Worm (Caenorhabditis elegans): ENCODE measurements around the gene T05C12.8.

Gene T05C12.8

DNA sequence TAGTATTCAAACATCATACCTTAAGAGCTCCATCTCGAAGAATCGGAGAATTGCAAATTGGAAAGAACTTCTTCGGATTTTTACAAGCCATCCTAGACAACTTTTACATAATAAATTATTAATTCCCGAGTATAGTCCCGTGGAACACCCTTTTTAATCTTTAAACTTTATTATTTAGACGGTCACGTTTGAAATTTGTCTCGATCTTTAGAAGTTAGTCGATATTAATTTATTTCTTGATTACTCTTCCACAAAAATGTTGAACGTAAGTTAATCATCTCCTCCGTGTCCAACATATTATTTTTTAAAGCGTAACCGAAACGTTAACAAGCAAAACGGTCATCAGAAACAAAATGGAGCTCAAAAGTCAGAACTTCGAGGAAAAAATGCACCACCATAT is 16.9 kb downstream of the T05C12.8 start, which contains the start of the genes decr-1.3 and T05C12.1:
TSS of gene decr-1.3 (minus strand) at position 101 of the 400 bp plus-strand sequence.
TSS of gene T05C12.1 (plus strand) at position 232 of the 400 bp plus-strand sequence.
- no peak for TF ChIP-seq eor-1 (tag; optimal IDR thresholded peaks at IDR 0.05)
- no peak for TF ChIP-seq mml-1 (tag; optimal IDR thresholded peaks at IDR 0.05)
- TF ChIP-seq ztf-11 (tag; optimal IDR thresholded peaks at IDR 0.05), result no peak
- no peak for TF ChIP-seq elt-3 (tag; optimal IDR thresholded peaks at IDR 0.05)
- no peak for TF ChIP-seq daf-12 (tag; optimal IDR thresholded peaks at IDR 0.05)
- TF ChIP-seq pqm-1 (tag; optimal IDR thresholded peaks at IDR 0.05), result no peak
- TF ChIP-seq nhr-11 (tag; optimal IDR thresholded peaks at IDR 0.05), result no peak
- no peak for TF ChIP-seq fos-1 (tag; optimal IDR thresholded peaks at IDR 0.05)
- TF ChIP-seq ceh-82 (tag; optimal IDR thresholded peaks at IDR 0.05), result no peak
- TF ChIP-seq nhr-28 (tag; optimal IDR thresholded peaks at IDR 0.05), result no peak

DNA sequence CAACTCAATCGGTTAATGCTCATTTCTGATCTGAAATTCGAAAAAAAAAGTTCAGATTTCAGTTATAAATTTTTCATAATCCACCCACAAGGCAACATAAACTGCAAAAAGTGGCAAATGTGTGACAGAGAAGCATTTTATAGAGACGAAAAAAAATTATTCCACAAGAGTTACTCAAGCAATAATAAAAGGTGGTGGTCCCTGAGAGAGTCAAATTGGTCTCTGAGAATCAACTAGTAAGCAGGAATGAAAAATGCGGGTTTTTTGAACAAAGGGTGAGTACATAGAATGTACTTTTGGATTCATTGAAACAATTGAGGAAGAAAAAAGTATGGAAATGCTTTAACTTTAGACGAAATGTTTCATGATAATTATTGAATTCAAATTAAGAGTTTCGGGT is 20.0 kb downstream of the T05C12.8 start, which contains the start of gene T05C12.11:
TSS of gene T05C12.11 (minus strand) at position 101 of the 400 bp plus-strand sequence.
- TF ChIP-seq nhr-11 (tag; optimal IDR thresholded peaks at IDR 0.05) (no peak), ztf-11 (tag; optimal IDR thresholded peaks at IDR 0.05) (no peak), skn-1 (tag; optimal IDR thresholded peaks at IDR 0.05) (no peak), elt-1 (tag; optimal IDR thresholded peaks at IDR 0.05) (no peak), nhr-23 (tag; optimal IDR thresholded peaks at IDR 0.05) (no peak), ceh-82 (tag; optimal IDR thresholded peaks at IDR 0.05) (no peak), snpc-4 (tag; optimal IDR thresholded peaks at IDR 0.05) (no peak), elt-3 (tag; optimal IDR thresholded peaks at IDR 0.05) (no peak), tbx-2 (tag; optimal IDR thresholded peaks at IDR 0.05) (no peak), nfya-1 (tag; optimal IDR thresholded peaks at IDR 0.05; ENCODE audit: insufficient read depth) (no peak), ceh-16 (tag; optimal IDR thresholded peaks at IDR 0.05) (no peak), ztf-4 (tag; optimal IDR thresholded peaks at IDR 0.05) (no peak), elt-2 (tag; optimal IDR thresholded peaks at IDR 0.05) (no peak), nhr-237 (tag; optimal IDR thresholded peaks at IDR 0.05) (no peak), nhr-67 (tag; optimal IDR thresholded peaks at IDR 0.05) (no peak), mml-1 (tag; optimal IDR thresholded peaks at IDR 0.05) (no peak), ZK546.5 (tag; optimal IDR thresholded peaks at IDR 0.05) (no peak), nhr-28 (tag; optimal IDR thresholded peaks at IDR 0.05) (no peak)

DNA sequence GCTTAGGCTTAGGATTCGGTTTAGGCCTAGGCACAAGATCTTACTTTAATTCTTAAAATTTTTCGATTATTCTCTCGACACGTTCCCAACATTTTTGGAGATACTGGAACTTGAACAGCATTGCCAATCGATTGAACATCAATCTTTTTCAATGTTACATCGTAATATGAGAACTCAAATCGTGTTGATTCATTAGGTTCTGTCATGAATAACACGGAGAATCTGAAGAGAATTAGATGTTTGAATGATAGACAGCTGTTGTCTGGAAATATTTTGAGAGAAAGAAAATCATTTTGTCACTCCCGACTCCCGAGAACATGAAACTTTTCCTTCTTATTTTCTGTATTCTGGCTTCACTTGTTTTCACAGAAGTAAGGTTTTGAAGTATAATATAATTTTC is 21.1 kb downstream of the T05C12.8 start, which contains the start of gene T05C12.15:
TSS of gene T05C12.15 (plus strand) at position 301 of the 400 bp plus-strand sequence.
- TF ChIP-seq hmg-11 (tag; optimal IDR thresholded peaks at IDR 0.05), result no peak
- TF ChIP-seq ama-1 (optimal IDR thresholded peaks at IDR 0.05), result no peak
- TF ChIP-seq fkh-10 (GFP tag; optimal IDR thresholded peaks at IDR 0.05), result no peak

DNA sequence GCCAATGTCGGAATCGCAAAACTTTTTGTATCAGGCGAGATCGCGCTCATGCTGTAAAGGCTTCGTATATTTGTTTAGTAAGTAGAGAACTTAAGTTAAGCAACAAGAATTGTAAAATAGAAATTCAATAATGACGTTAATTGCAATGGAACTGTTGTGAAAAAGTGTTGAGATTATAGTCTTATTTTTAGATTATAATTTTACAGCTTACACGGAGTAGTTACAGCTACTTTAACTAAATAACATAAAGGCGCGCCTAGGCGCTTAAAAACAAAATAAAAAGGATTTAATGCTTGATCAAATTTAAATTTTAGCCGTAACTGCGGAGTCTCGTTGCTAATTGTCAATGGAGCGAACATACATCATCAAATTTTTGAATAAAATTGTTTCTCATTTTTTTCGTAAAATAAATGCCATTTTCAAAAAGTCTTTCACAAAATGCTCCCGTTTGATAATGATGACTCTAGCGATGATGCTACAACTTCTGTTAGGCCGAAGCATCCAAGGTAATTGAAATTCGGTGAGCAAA is 28.2 kb downstream of the T05C12.8 start, which contains the start of the genes emb-27 and rrf-3:
TSS of gene emb-27 (minus strand) at position 51 of the 529 bp plus-strand sequence.
TSS of gene rrf-3 (plus strand) at position 346 of the 529 bp plus-strand sequence.
- TF ChIP-seq ceh-16 (tag; optimal IDR thresholded peaks at IDR 0.05) (no peak), sea-2 (GFP tag; optimal IDR thresholded peaks at IDR 0.05) (no peak), tbx-2 (tag; optimal IDR thresholded peaks at IDR 0.05) (no peak), R02D3.7 (tag; optimal IDR thresholded peaks at IDR 0.05) (no peak), unc-62 (GFP tag; optimal IDR thresholded peaks at IDR 0.05) (no peak), ceh-9 (tag; optimal IDR thresholded peaks at IDR 0.05) (no peak), unc-39 (tag; optimal IDR thresholded peaks at IDR 0.05) (no peak), jun-1 (tag; optimal IDR thresholded peaks at IDR 0.05) (no peak), ceh-82 (tag; optimal IDR thresholded peaks at IDR 0.05) (no peak), nhr-28 (tag; optimal IDR thresholded peaks at IDR 0.05) (no peak), skn-1 (tag; optimal IDR thresholded peaks at IDR 0.05) (peak; percentile 26), aly-2 (tag; optimal IDR thresholded peaks at IDR 0.05) (no peak), daf-12 (tag; optimal IDR thresholded peaks at IDR 0.05) (no peak), ztf-11 (tag; optimal IDR thresholded peaks at IDR 0.05) (no peak), fkh-10 (GFP tag; optimal IDR thresholded peaks at IDR 0.05) (no peak), lin-39 (tag; optimal IDR thresholded peaks at IDR 0.05) (no peak), nhr-76 (tag; optimal IDR thresholded peaks at IDR 0.05) (no peak), ZK546.5 (tag; optimal IDR thresholded peaks at IDR 0.05) (no peak), egl-27 (tag; optimal IDR thresholded peaks at IDR 0.05) (no peak), nhr-67 (tag; optimal IDR thresholded peaks at IDR 0.05) (no peak), nhr-11 (tag; optimal IDR thresholded peaks at IDR 0.05) (no peak), ama-1 (optimal IDR thresholded peaks at IDR 0.05) (no peak), fos-1 (tag; optimal IDR thresholded peaks at IDR 0.05) (no peak), hmg-11 (tag; optimal IDR thresholded peaks at IDR 0.05) (no peak), elt-1 (tag; optimal IDR thresholded peaks at IDR 0.05) (no peak), egl-5 (tag; optimal IDR thresholded peaks at IDR 0.05) (peak; percentile 31), ztf-4 (tag; optimal IDR thresholded peaks at IDR 0.05) (no peak), pqm-1 (tag; optimal IDR thresholded peaks at IDR 0.05) (no peak), lin-15B (tag; optimal IDR thresholded peaks at IDR 0.05) (peak; percentile 85), ceh-28 (tag; optimal IDR thresholded peaks at IDR 0.05) (no peak), nhr-23 (tag; optimal IDR thresholded peaks at IDR 0.05) (no peak), eor-1 (tag; optimal IDR thresholded peaks at IDR 0.05) (no peak), nhr-237 (tag; optimal IDR thresholded peaks at IDR 0.05) (no peak), nhr-25 (tag; optimal IDR thresholded peaks at IDR 0.05) (peak; percentile 50), nhr-43 (tag; optimal IDR thresholded peaks at IDR 0.05; ENCODE audit: poor library complexity, severe bottlenecking) (no peak), mdl-1 (tag; optimal IDR thresholded peaks at IDR 0.05) (no peak), mml-1 (tag; optimal IDR thresholded peaks at IDR 0.05) (no peak), nhr-77 (tag; optimal IDR thresholded peaks at IDR 0.05) (no peak), pha-4 (tag; optimal IDR thresholded peaks at IDR 0.05) (peak; percentile 82), snpc-4 (tag; optimal IDR thresholded peaks at IDR 0.05) (no peak)

Measured in whole organism, L3 larva.